Worm (Caenorhabditis elegans) whole organism, young adult: ENCODE results near the gene R04E5.9.

Source experiments
- B0261.1 ChIP-seq: sonication (generic microtip); optimal IDR thresholded peaks from 2 replicates; lab custom pipeline; 2016; ENCODE audit warnings: mild to moderate bottlenecking, missing genetic modification characterization, moderate library complexity, missing compliant biosample characterization
- D2030.7 ChIP-seq: fragments of 200-800 bp; sonication (Bioruptor generic); IDR thresholded peaks from 2 replicates; pipeline ENCODE4 v1.3.6; 2022; ENCODE audit warnings: missing genetic modification reagents, missing genetic modification characterization, missing compliant biosample characterization
- F55B11.4 ChIP-seq: sonication (generic microtip); optimal IDR thresholded peaks from 2 replicates; lab custom pipeline; 2016; ENCODE audit warnings: missing compliant biosample characterization, missing genetic modification characterization, borderline replicate concordance; ENCODE audit not compliant: insufficient read depth
- K11D2.4 ChIP-seq: fragments of 200-800 bp; sonication (Bioruptor generic); IDR thresholded peaks from 2 replicates; pipeline ENCODE4 v1.3.6; 2022; ENCODE audit warnings: missing genetic modification reagents, missing genetic modification characterization, missing compliant biosample characterization
- T07F8.4 ChIP-seq: sonication (generic microtip); optimal IDR thresholded peaks from 2 replicates; lab custom pipeline; 2016; ENCODE audit warnings: mild to moderate bottlenecking, missing genetic modification characterization, moderate library complexity, missing compliant biosample characterization
- Y56A3A.18 ChIP-seq: fragments of 200-800 bp; sonication (Bioruptor generic); IDR thresholded peaks from 2 replicates; pipeline ENCODE4 v1.3.6; 2022; ENCODE audit warnings: missing genetic modification reagents, missing genetic modification characterization, missing compliant biosample characterization
- ama-1 ChIP-seq, 3 experiments: fragments of 150-350 bp in 1 of 3; sonication (generic microtip) in 2 of 3; optimal IDR thresholded peaks; 2 replicates each; lab custom pipeline; 2014 to 2018; ENCODE audit warnings: missing biosample characterization in 2 of 3, missing genetic modification characterization in 2 of 3, missing genetic modification reagents in 2 of 3
- athp-1 ChIP-seq: sonication (generic microtip); optimal IDR thresholded peaks from 2 replicates; lab custom pipeline; 2017; ENCODE audit warnings: mild to moderate bottlenecking, missing genetic modification characterization, missing compliant biosample characterization
- attf-5 ChIP-seq: fragments of 200-800 bp; sonication (Bioruptor generic); optimal IDR thresholded peaks from 2 replicates; lab custom pipeline; 2018; ENCODE audit warnings: mild to moderate bottlenecking, missing genetic modification characterization, missing compliant biosample characterization
- bed-1 ChIP-seq: fragments of 200-800 bp; sonication (Bioruptor generic); IDR thresholded peaks from 2 replicates; pipeline ENCODE4 v1.3.6; 2022; ENCODE audit warnings: missing genetic modification reagents, missing genetic modification characterization, missing compliant biosample characterization
- ccch-3 ChIP-seq: fragments of 200-800 bp; sonication (Bioruptor generic); optimal IDR thresholded peaks from 2 replicates; lab custom pipeline; 2018; ENCODE audit warnings: mild to moderate bottlenecking, missing genetic modification characterization, missing compliant biosample characterization
- cebp-1 ChIP-seq, 2 experiments: fragments of 200-800 bp in 1 of 2; sonication (Bioruptor generic) in 1 of 2; sonication (generic microtip) in 1 of 2; IDR thresholded peaks in 1 of 2; optimal IDR thresholded peaks in 1 of 2; 2 replicates each; pipeline versions ENCODE4 v1.3.6 to Lab custom; 2017 to 2022; ENCODE audit warnings: missing compliant biosample characterization in 2 of 2, missing genetic modification characterization in 2 of 2, mild to moderate bottlenecking in 1 of 2, missing genetic modification reagents in 1 of 2, moderate library complexity in 1 of 2
- ceh-27 ChIP-seq: fragments of 200-800 bp; sonication (Bioruptor generic); optimal IDR thresholded peaks from 2 replicates; lab custom pipeline; 2018; ENCODE audit warnings: mild to moderate bottlenecking, missing genetic modification characterization, moderate library complexity, missing compliant biosample characterization
- ceh-91 ChIP-seq: fragments of 200-800 bp; sonication (Bioruptor generic); IDR thresholded peaks from 2 replicates; pipeline ENCODE4 v1.3.6; 2022; ENCODE audit warnings: missing genetic modification reagents, missing genetic modification characterization, missing compliant biosample characterization
- chd-7 ChIP-seq: sonication (generic microtip); optimal IDR thresholded peaks from 2 replicates; lab custom pipeline; 2016; ENCODE audit warnings: mild to moderate bottlenecking, missing genetic modification characterization, moderate library complexity, missing compliant biosample characterization
- die-1 ChIP-seq: sonication (generic microtip); optimal IDR thresholded peaks from 2 replicates; lab custom pipeline; 2016; ENCODE audit warnings: missing genotype, mild to moderate bottlenecking, missing genetic modification characterization, missing compliant biosample characterization
- dox-1 ChIP-seq: fragments of 200-800 bp; sonication (Bioruptor generic); IDR thresholded peaks from 2 replicates; pipeline ENCODE4 v1.3.6; 2022; ENCODE audit warnings: missing genetic modification reagents, missing genetic modification characterization, missing compliant biosample characterization
- egrh-3 ChIP-seq: fragments of 200-800 bp; sonication (Bioruptor generic); IDR thresholded peaks from 2 replicates; pipeline ENCODE4 v1.3.6; 2022; ENCODE audit warnings: missing genetic modification reagents, missing genetic modification characterization, missing compliant biosample characterization
- him-1 ChIP-seq: sonication (generic microtip); optimal IDR thresholded peaks from 2 replicates; lab custom pipeline; 2016; ENCODE audit warnings: missing genotype, missing genetic modification reagents, missing genetic modification characterization, missing compliant biosample characterization
- hlh-12 ChIP-seq: sonication (generic microtip); optimal IDR thresholded peaks from 2 replicates; lab custom pipeline; 2016; ENCODE audit warnings: missing genetic modification characterization, missing compliant biosample characterization
- hmg-1.2 ChIP-seq: fragments of 200-800 bp; sonication (Bioruptor generic); IDR thresholded peaks from 2 replicates; pipeline ENCODE4 v1.3.6; 2022; ENCODE audit warnings: missing genetic modification reagents, missing genetic modification characterization, missing compliant biosample characterization
- hmg-20 ChIP-seq: fragments of 200-800 bp; sonication (Bioruptor generic); IDR thresholded peaks from 2 replicates; pipeline ENCODE4 v1.3.6; 2022; ENCODE audit warnings: missing genetic modification reagents, missing genetic modification characterization, missing compliant biosample characterization
- let-526 ChIP-seq: fragments of 200-800 bp; sonication (Bioruptor generic); IDR thresholded peaks from 2 replicates; pipeline ENCODE4 v1.3.6; 2022; ENCODE audit warnings: missing genetic modification reagents, missing genetic modification characterization, missing compliant biosample characterization
- lin-40 ChIP-seq: sonication (generic microtip); optimal IDR thresholded peaks from 2 replicates; lab custom pipeline; 2016; ENCODE audit warnings: missing genetic modification characterization, mild to moderate bottlenecking, missing compliant biosample characterization, missing genotype, missing genetic modification reagents
- lsy-27 ChIP-seq: sonication (generic microtip); optimal IDR thresholded peaks from 2 replicates; lab custom pipeline; 2017; ENCODE audit warnings: missing genetic modification characterization, mild to moderate bottlenecking, missing compliant biosample characterization, antibody characterized with exemption, missing genotype, borderline replicate concordance; ENCODE audit not compliant: insufficient read depth
- madf-3 ChIP-seq: fragments of 200-800 bp; sonication (Bioruptor generic); IDR thresholded peaks from 2 replicates; pipeline ENCODE4 v1.3.6; 2022; ENCODE audit warnings: missing genetic modification reagents, missing genetic modification characterization, missing compliant biosample characterization
- madf-6 ChIP-seq: fragments of 200-800 bp; sonication (Bioruptor generic); IDR thresholded peaks from 2 replicates; pipeline ENCODE4 v1.3.6; 2022; ENCODE audit warnings: missing genetic modification reagents, missing genetic modification characterization, missing compliant biosample characterization
- mcd-1 ChIP-seq: fragments of 200-800 bp; sonication (Bioruptor generic); IDR thresholded peaks from 2 replicates; pipeline ENCODE4 v1.3.6; 2022; ENCODE audit warnings: missing genetic modification reagents, missing genetic modification characterization, missing compliant biosample characterization
- nhr-120 ChIP-seq: fragments of 200-800 bp; sonication (Bioruptor generic); IDR thresholded peaks from 2 replicates; pipeline ENCODE4 v1.3.6; 2022; ENCODE audit warnings: missing genetic modification characterization, missing compliant biosample characterization
- nhr-80 ChIP-seq: sonication (generic microtip); optimal IDR thresholded peaks from 2 replicates; lab custom pipeline; 2016; ENCODE audit warnings: missing genetic modification characterization, missing compliant biosample characterization
- nhr-90 ChIP-seq: sonication (generic microtip); optimal IDR thresholded peaks from 2 replicates; lab custom pipeline; 2016; ENCODE audit warnings: missing genotype, mild to moderate bottlenecking, missing genetic modification characterization, missing compliant biosample characterization
- rec-8 ChIP-seq, 2 experiments: sonication (generic microtip); optimal IDR thresholded peaks; 2 replicates each; lab custom pipeline; 2016; ENCODE audit warnings: mild to moderate bottlenecking in 2 of 2, missing genetic modification characterization in 2 of 2, missing genetic modification reagents in 2 of 2, missing genotype in 2 of 2, missing biosample characterization in 1 of 2, missing compliant biosample characterization in 1 of 2, moderate library complexity in 1 of 2
- repo-1 ChIP-seq: sonication (generic microtip); optimal IDR thresholded peaks from 2 replicates; lab custom pipeline; 2017; ENCODE audit warnings: mild to moderate bottlenecking, missing genetic modification characterization, missing compliant biosample characterization
- snpc-1.1 ChIP-seq: sonication (generic microtip); optimal IDR thresholded peaks from 2 replicates; lab custom pipeline; 2017; ENCODE audit warnings: missing genetic modification characterization, mild to moderate bottlenecking, missing compliant biosample characterization, antibody characterized with exemption, moderate library complexity, missing genotype, missing genetic modification reagents; ENCODE audit not compliant: insufficient read depth
- tbp1 ChIP-seq: fragments of 200-800 bp; sonication (Bioruptor generic); optimal IDR thresholded peaks from 2 replicates; lab custom pipeline; 2018; ENCODE audit warnings: mild to moderate bottlenecking, missing genetic modification characterization, missing compliant biosample characterization
- tlf-1 ChIP-seq: fragments of 200-800 bp; sonication (Bioruptor generic); optimal IDR thresholded peaks from 2 replicates; lab custom pipeline; 2018; ENCODE audit warnings: mild to moderate bottlenecking, missing genetic modification characterization, missing compliant biosample characterization
- unc-130 ChIP-seq: sonication (generic microtip); optimal IDR thresholded peaks from 2 replicates; lab custom pipeline; 2016; ENCODE audit warnings: missing genetic modification reagents, missing genetic modification characterization, missing compliant biosample characterization
- ztf-18 ChIP-seq: sonication (generic microtip); optimal IDR thresholded peaks from 2 replicates; lab custom pipeline; 2016; ENCODE audit warnings: missing genotype, mild to moderate bottlenecking, missing genetic modification characterization, missing compliant biosample characterization
- ztf-25 ChIP-seq: fragments of 200-800 bp; sonication (Bioruptor generic); IDR thresholded peaks from 2 replicates; pipeline ENCODE4 v1.3.6; 2022; ENCODE audit warnings: missing genetic modification reagents, missing genetic modification characterization, missing compliant biosample characterization

The R04E5.9 gene

ce11 chrX:8796699-8797282 is 14.2 kb downstream of the R04E5.9 start, which contains the start of gene R04E5.7 (continued):
- TF ChIP-seq tlf-1 (no peak), him-1 (tag; lab: Kevin White, UChicago) (peak; percentile 65), lsy-27 (tag; lab: Kevin White, UChicago) (no peak), die-1 (tag; lab: Kevin White, UChicago) (peak; percentile 4), madf-3 (0 out of 2 replicates have a peak, but pooled peaks have one; percentile 17), hmg-20 (no peak), Y56A3A.18 (GFP tag; lab: Robert Waterston, UW) (no peak), tbp1 (peak; percentile 89), unc-130 (GFP tag; lab: Kevin White, UChicago) (no peak), T07F8.4 (tag; lab: Kevin White, UChicago) (peak; percentile 11), lin-40 (tag; lab: Kevin White, UChicago) (peak; percentile 19), D2030.7 (GFP tag; lab: Robert Waterston, UW) (peak; percentile 67; the same call in 1 of the 2 replicates), ccch-3 (GFP tag; lab: Kevin White, UChicago) (no peak), K11D2.4 (GFP tag; lab: Robert Waterston, UW) (no peak), ceh-91 (no peak), ceh-27 (GFP tag; lab: Kevin White, UChicago) (peak; percentile 63), nhr-120 (GFP tag; lab: Robert Waterston, UW) (0 out of 2 replicates have a peak, but pooled peaks have one; percentile 41), madf-6 (GFP tag; lab: Robert Waterston, UW) (peak; percentile 44; the same call in 1 of the 2 replicates), ama-1 (optimal IDR thresholded peaks at IDR 0.05; lab: Kevin White, UChicago) (no peak), ama-1 (GFP tag; optimal IDR thresholded peaks at IDR 0.05; lab: Kevin White, UChicago) (peak in 1 of 2 experiments; percentile 23), F55B11.4 (tag; lab: Kevin White, UChicago) (no peak), dox-1 (GFP tag; lab: Robert Waterston, UW) (peak; percentile 66; the same call in 1 of the 2 replicates), B0261.1 (tag; lab: Kevin White, UChicago) (peak; percentile 74), attf-5 (no peak), snpc-1.1 (tag; lab: Kevin White, UChicago) (peak; percentile 9), hmg-1.2 (GFP tag; lab: Robert Waterston, UW) (peak; percentile 64), egrh-3 (GFP tag; lab: Robert Waterston, UW) (no peak), hlh-12 (no peak), athp-1 (tag; lab: Kevin White, UChicago) (no peak), ztf-18 (tag; lab: Kevin White, UChicago) (peak; percentile 26), let-526 (GFP tag; lab: Robert Waterston, UW) (0 out of 2 replicates have a peak, but pooled peaks have one; percentile 17), rec-8 (tag; optimal IDR thresholded peaks at IDR 0.05; lab: Kevin White, UChicago) (peak in 1 of 2 experiments; percentile 1), nhr-90 (tag; lab: Kevin White, UChicago) (peak; percentile 34), chd-7 (tag; lab: Kevin White, UChicago) (peak; percentile 47)

ce11 chrX:8791821-8792220 is 19.1 kb downstream of the R04E5.9 start, which contains the start of gene chup-1:
Gene chup-1, plus strand, starts transcription at chrX:8792160.
- TF ChIP-seq ztf-25 (no peak), nhr-80 (tag; lab: Kevin White, UChicago) (peak; percentile 32), attf-5 (peak; percentile 45), bed-1 (GFP tag; lab: Robert Waterston, UW) (no peak), mcd-1 (GFP tag; lab: Robert Waterston, UW) (peak; percentile 68), repo-1 (tag; lab: Kevin White, UChicago) (peak; percentile 7), cebp-1 (GFP tag; IDR thresholded peaks at IDR 0.05; lab: Robert Waterston, UW) (no peak), cebp-1 (tag; optimal IDR thresholded peaks at IDR 0.05; lab: Kevin White, UChicago) (peak; percentile 44)
